Fruit fly (Drosophila melanogaster): ENCODE results near the gene CG42249.

Gene CG42249

dm6 chrX:11137566-11138186 is 41.6 kb downstream of the CG42249 start, which contains the start of gene CDK2AP1 (continued):
- TF ChIP-seq CG11093 (GFP tag; IDR thresholded peaks at IDR 0.05) (no peak), ci (GFP tag; IDR thresholded peaks at IDR 0.05) (no peak), Vsx1 (GFP tag; optimal IDR thresholded peaks at IDR 0.05) (no peak), nerfin-2 (GFP tag; IDR thresholded peaks at IDR 0.05; ENCODE audit: partially characterized antibody) (peak; percentile 72), ranshi (GFP tag; IDR thresholded peaks at IDR 0.05) (0 out of 2 replicates have a peak, but pooled peaks have one; percentile 29), CG14860 (GFP tag; IDR thresholded peaks at IDR 0.05; ENCODE audit: partially characterized antibody) (peak; percentile 72), corto (GFP tag; optimal IDR thresholded peaks at IDR 0.05) (no peak), trem (tag; optimal IDR thresholded peaks at IDR 0.05) (peak; percentile 44), abd-A (tag; optimal IDR thresholded peaks at IDR 0.05) (no peak), CG13624 (GFP tag; optimal IDR thresholded peaks at IDR 0.05) (peak; percentile 77), wdn (GFP tag; IDR thresholded peaks at IDR 0.05) (no peak), lola (GFP tag; optimal IDR thresholded peaks at IDR 0.05) (peak in 1 of 3 experiments; percentile 78), CG13123 (GFP tag; optimal IDR thresholded peaks at IDR 0.05) (no peak), z (GFP tag; IDR thresholded peaks at IDR 0.05) (no peak), CG11085 (GFP tag; IDR thresholded peaks at IDR 0.05) (no peak), CG6813 (GFP tag; optimal IDR thresholded peaks at IDR 0.05) (no peak), CG9876 (GFP tag; optimal IDR thresholded peaks at IDR 0.05) (no peak), CG9797 (GFP tag; optimal IDR thresholded peaks at IDR 0.05) (no peak), fd96Cb (tag; optimal IDR thresholded peaks at IDR 0.05) (no peak), hb (GFP tag; IDR thresholded peaks at IDR 0.05; ENCODE audit: partially characterized antibody) (peak; percentile 84), CG10209 (GFP tag; optimal IDR thresholded peaks at IDR 0.05) (no peak), E2f2 (GFP tag; IDR thresholded peaks at IDR 0.05) (0 out of 2 replicates have a peak, but pooled peaks have one; percentile 7), CG17328 (GFP tag; IDR thresholded peaks at IDR 0.05) (peak; percentile 39; the same call in 1 of the 2 replicates), CG13894 (tag; optimal IDR thresholded peaks at IDR 0.05) (peak; percentile 31), Hand (GFP tag; optimal IDR thresholded peaks at IDR 0.05) (no peak), D (optimal IDR thresholded peaks at IDR 0.05) (no peak), D (GFP tag; optimal IDR thresholded peaks at IDR 0.05) (no peak), CG17385 (GFP tag; optimal IDR thresholded peaks at IDR 0.05) (no peak), CG8944 (GFP tag; optimal IDR thresholded peaks at IDR 0.05) (peak; percentile 32), CG30020 (tag; optimal IDR thresholded peaks at IDR 0.05) (peak; percentile 94), Dip3 (GFP tag; optimal IDR thresholded peaks at IDR 0.05) (no peak), CG34224 (GFP tag; IDR thresholded peaks at IDR 0.05; ENCODE audit: partially characterized antibody) (peak; percentile 67), esg (GFP tag; conservative IDR thresholded peaks at IDR 0.05) (0 out of 2 replicates have a peak, but pooled peaks have one; percentile 24), CG5953 (GFP tag; IDR thresholded peaks at IDR 0.05) (no peak), Rx (GFP tag; IDR thresholded peaks at IDR 0.05) (no peak), hkb (optimal IDR thresholded peaks at IDR 0.05) (no peak), hkb (GFP tag; IDR thresholded peaks at IDR 0.05) (peak; percentile 25; the same call in 1 of the 2 replicates), Antp (GFP tag; optimal IDR thresholded peaks at IDR 0.05) (peak; percentile 36), CG5180 (GFP tag; optimal IDR thresholded peaks at IDR 0.05) (no peak), ap (GFP tag; IDR thresholded peaks at IDR 0.05) (no peak), Tbp (GFP tag; optimal IDR thresholded peaks at IDR 0.05) (no peak), CG10431 (GFP tag; optimal IDR thresholded peaks at IDR 0.05) (no peak), Hr3 (GFP tag; optimal IDR thresholded peaks at IDR 0.05) (peak; percentile 23), CG8281 (tag; optimal IDR thresholded peaks at IDR 0.05) (no peak), Mrtf (GFP tag; IDR thresholded peaks at IDR 0.05) (no peak), CG11696 (GFP tag; IDR thresholded peaks at IDR 0.05) (no peak), CG8290 (GFP tag; optimal IDR thresholded peaks at IDR 0.05) (peak; percentile 19), CG8290 (tag; optimal IDR thresholded peaks at IDR 0.05) (no peak), CG30431 (GFP tag; optimal IDR thresholded peaks at IDR 0.05) (peak; percentile 22), ind (GFP tag; optimal IDR thresholded peaks at IDR 0.05) (peak; percentile 18), pfk (GFP tag; optimal IDR thresholded peaks at IDR 0.05) (no peak)

Data from whole organism, embryonic.